Fruit fly (Drosophila melanogaster): ENCODE data around the gene sim.

The sim gene

dm6 chr3R:13051942-13052693 lies 5.4 kb upstream of the sim start, which contains the start of gene pic (continued):
- no peak for TF ChIP-seq pho (GFP tag; optimal IDR thresholded peaks at IDR 0.05)
- no peak for TF ChIP-seq Dip3 (GFP tag; optimal IDR thresholded peaks at IDR 0.05)
- TF ChIP-seq chif (GFP tag; optimal IDR thresholded peaks at IDR 0.05): no peak
- no peak for TF ChIP-seq usp (GFP tag; optimal IDR thresholded peaks at IDR 0.05)
- TF ChIP-seq CG9727 (GFP tag; optimal IDR thresholded peaks at IDR 0.05): no peak
- no peak for TF ChIP-seq CG11560 (tag; IDR thresholded peaks at IDR 0.05)
- TF ChIP-seq dpn (GFP tag; optimal IDR thresholded peaks at IDR 0.05): no peak
- TF ChIP-seq CG31441 (GFP tag; IDR thresholded peaks at IDR 0.05): peak; percentile 9; the same call in 1 of the 2 replicates
- no peak for TF ChIP-seq CG6765 (GFP tag; optimal IDR thresholded peaks at IDR 0.05)
- TF ChIP-seq croc (GFP tag; conservative IDR thresholded peaks at IDR 0.05): no peak
- peak; percentile 90 for TF ChIP-seq Dref (GFP tag; IDR thresholded peaks at IDR 0.05)
- no peak for TF ChIP-seq CG18011 (GFP tag; optimal IDR thresholded peaks at IDR 0.05)
- no peak for TF ChIP-seq CG5180 (GFP tag; optimal IDR thresholded peaks at IDR 0.05)
- no peak for TF ChIP-seq maf-S (GFP tag; optimal IDR thresholded peaks at IDR 0.05)
- TF ChIP-seq D19A (tag; optimal IDR thresholded peaks at IDR 0.05): no peak
- no peak for TF ChIP-seq CG3838 (GFP tag; optimal IDR thresholded peaks at IDR 0.05)
- TF ChIP-seq CG2116 (GFP tag; optimal IDR thresholded peaks at IDR 0.05): peak; percentile 100
- no peak for TF ChIP-seq pita (GFP tag; optimal IDR thresholded peaks at IDR 0.05)
- peak; percentile 76 for TF ChIP-seq CG14710 (tag; optimal IDR thresholded peaks at IDR 0.05)
- TF ChIP-seq crol (GFP tag; IDR thresholded peaks at IDR 0.05): no peak
- no peak for TF ChIP-seq bowl (GFP tag; IDR thresholded peaks at IDR 0.05)
- TF ChIP-seq sna (GFP tag; IDR thresholded peaks at IDR 0.05; ENCODE audit: partially characterized antibody): peak; percentile 80
- TF ChIP-seq CG15269 (tag; optimal IDR thresholded peaks at IDR 0.05): no peak
- TF ChIP-seq sens (GFP tag): peak; percentile 74
- no peak for TF ChIP-seq bigmax (GFP tag; optimal IDR thresholded peaks at IDR 0.05)
- no peak for TF ChIP-seq Asciz (GFP tag; optimal IDR thresholded peaks at IDR 0.05)
- TF ChIP-seq kay (GFP tag; optimal IDR thresholded peaks at IDR 0.05): peak; percentile 26
- TF ChIP-seq zf30C (GFP tag; optimal IDR thresholded peaks at IDR 0.05): no peak
- peak; percentile 50 for TF ChIP-seq Lhr (GFP tag; optimal IDR thresholded peaks at IDR 0.05)
- no peak for TF ChIP-seq Oaz (GFP tag; IDR thresholded peaks at IDR 0.05)
- no peak for TF ChIP-seq CG31388 (GFP tag; optimal IDR thresholded peaks at IDR 0.05)
- TF ChIP-seq Atf3 (GFP tag; optimal IDR thresholded peaks at IDR 0.05): no peak
- no peak for TF ChIP-seq sim (GFP tag; IDR thresholded peaks at IDR 0.05)
- peak; percentile 71 for TF ChIP-seq Opbp (GFP tag; IDR thresholded peaks at IDR 0.05; ENCODE audit: partially characterized antibody)
- no peak for TF ChIP-seq ftz-f1 (GFP tag; optimal IDR thresholded peaks at IDR 0.05)
- TF ChIP-seq pfk (GFP tag; optimal IDR thresholded peaks at IDR 0.05): no peak
- TF ChIP-seq CG11456 (GFP tag; IDR thresholded peaks at IDR 0.05): no peak
- peak; percentile 18 for TF ChIP-seq Side (GFP tag; optimal IDR thresholded peaks at IDR 0.05)
- TF ChIP-seq Stat92E (GFP tag; optimal IDR thresholded peaks at IDR 0.05): no peak
- TF ChIP-seq amos (GFP tag; IDR thresholded peaks at IDR 0.05; ENCODE audit: partially characterized antibody): peak; percentile 75
- no peak for TF ChIP-seq CG5245 (GFP tag; optimal IDR thresholded peaks at IDR 0.05)
- no peak for TF ChIP-seq CG11398 (GFP tag; optimal IDR thresholded peaks at IDR 0.05)
- TF ChIP-seq CG8359 (GFP tag; optimal IDR thresholded peaks at IDR 0.05; ENCODE audit: borderline replicate concordance): no peak
- no peak for TF ChIP-seq psq (GFP tag; optimal IDR thresholded peaks at IDR 0.05)
- TF ChIP-seq CG10321 (GFP tag; IDR thresholded peaks at IDR 0.05): no peak
- TF ChIP-seq gem (tag; optimal IDR thresholded peaks at IDR 0.05): no peak
- peak; percentile 9 for TF ChIP-seq Hsf (GFP tag; optimal IDR thresholded peaks at IDR 0.05)
- no peak for TF ChIP-seq NFAT (GFP tag; IDR thresholded peaks at IDR 0.05)
- TF ChIP-seq CG3726 (GFP tag; IDR thresholded peaks at IDR 0.05): no peak
- TF ChIP-seq so (GFP tag; IDR thresholded peaks at IDR 0.05): no peak

Measured in whole organism, embryonic.